Worm (Caenorhabditis elegans): ENCODE measurements around the gene cpg-23.

cpg-23 gene

ce11 chrV:19125812-19126211 lies 14.8 kb upstream of the cpg-23 start (continued):
- TF ChIP-seq F44E2.7 (GFP tag; IDR thresholded peaks at IDR 0.05) (no peak), ceh-62 (tag; optimal IDR thresholded peaks at IDR 0.05) (no peak), nhr-28 (tag; optimal IDR thresholded peaks at IDR 0.05) (peak; percentile 27), hlh-30 (tag; optimal IDR thresholded peaks at IDR 0.05; ENCODE audit: insufficient read depth) (peak; percentile 89), madf-9 (GFP tag; conservative IDR thresholded peaks at IDR 0.05) (peak; percentile 81), aha-1 (tag) (no peak), lin-15B (tag; optimal IDR thresholded peaks at IDR 0.05) (no peak), nhr-25 (tag; optimal IDR thresholded peaks at IDR 0.05; ENCODE audit: borderline replicate concordance, insufficient read depth) (peak; percentile 13), nhr-111 (GFP tag; optimal IDR thresholded peaks at IDR 0.05) (peak; percentile 62), ces-1 (GFP tag; optimal IDR thresholded peaks at IDR 0.05) (no peak), egl-43 (GFP tag; IDR thresholded peaks at IDR 0.05) (peak; percentile 95), madf-5 (GFP tag; IDR thresholded peaks at IDR 0.05) (0 out of 4 replicates have a peak, but pooled peaks have one; percentile 32 to 74), ama-1 (optimal IDR thresholded peaks at IDR 0.05) (no peak), lir-3 (tag; optimal IDR thresholded peaks at IDR 0.05) (no peak), ztf-11 (tag; optimal IDR thresholded peaks at IDR 0.05) (no peak), ztf-7 (tag; optimal IDR thresholded peaks at IDR 0.05) (no peak), skn-1 (tag; optimal IDR thresholded peaks at IDR 0.05) (no peak), R02D3.7 (tag; optimal IDR thresholded peaks at IDR 0.05) (no peak), attf-4 (tag; optimal IDR thresholded peaks at IDR 0.05) (no peak), lin-29 (GFP tag; IDR thresholded peaks at IDR 0.05) (no peak), ceh-28 (tag; optimal IDR thresholded peaks at IDR 0.05) (no peak), nhr-6 (tag; optimal IDR thresholded peaks at IDR 0.05) (no peak), zag-1 (tag; optimal IDR thresholded peaks at IDR 0.05) (no peak), zip-2 (tag; optimal IDR thresholded peaks at IDR 0.05) (no peak), daf-16 (GFP tag; optimal IDR thresholded peaks at IDR 0.05) (peak in 1 of 2 experiments; percentile 55), daf-16 (tag; optimal IDR thresholded peaks at IDR 0.05) (peak; percentile 48), mdt-29 (GFP tag; IDR thresholded peaks at IDR 0.05) (no peak), ZK546.5 (tag; optimal IDR thresholded peaks at IDR 0.05) (no peak), mdl-1 (tag; optimal IDR thresholded peaks at IDR 0.05) (peak in 1 of 2 experiments; percentile 15), fos-1 (tag; optimal IDR thresholded peaks at IDR 0.05) (no peak), mep-1 (tag; optimal IDR thresholded peaks at IDR 0.05) (peak; percentile 75), lsy-2 (tag; optimal IDR thresholded peaks at IDR 0.05) (peak in 1 of 2 experiments; percentile 65), duxl-1 (tag; optimal IDR thresholded peaks at IDR 0.05; ENCODE audit: poor library complexity) (no peak), nhr-237 (tag; optimal IDR thresholded peaks at IDR 0.05) (no peak), F10B5.3 (tag; optimal IDR thresholded peaks at IDR 0.05) (no peak), hmg-1.1 (GFP tag; IDR thresholded peaks at IDR 0.05) (peak; percentile 91), egl-27 (tag; optimal IDR thresholded peaks at IDR 0.05) (no peak), set-16 (GFP tag; IDR thresholded peaks at IDR 0.05) (peak; percentile 95), fkh-10 (GFP tag; optimal IDR thresholded peaks at IDR 0.05) (no peak), tag-97 (GFP tag; IDR thresholded peaks at IDR 0.05) (no peak), Y75B8A.6 (GFP tag; IDR thresholded peaks at IDR 0.05) (no peak), ceh-32 (tag; optimal IDR thresholded peaks at IDR 0.05; ENCODE audit: poor library complexity) (no peak), hlh-11 (tag; optimal IDR thresholded peaks at IDR 0.05) (no peak), unc-39 (tag; optimal IDR thresholded peaks at IDR 0.05) (no peak), dmd-9 (GFP tag; IDR thresholded peaks at IDR 0.05) (peak; percentile 58; the same call in 1 of the 2 replicates), mes-2 (tag; optimal IDR thresholded peaks at IDR 0.05; ENCODE audit: poor library complexity, severe bottlenecking) (peak; percentile 64), ctbp-1 (GFP tag; IDR thresholded peaks at IDR 0.05) (peak; percentile 89), T20F7.1 (GFP tag; optimal IDR thresholded peaks at IDR 0.05) (peak; percentile 78), ceh-20 (GFP tag; IDR thresholded peaks at IDR 0.05) (peak; percentile 58), dmd-6 (GFP tag; IDR thresholded peaks at IDR 0.05) (peak; percentile 73), F26F4.8 (GFP tag; conservative IDR thresholded peaks at IDR 0.05) (peak; percentile 78), cey-2 (tag; optimal IDR thresholded peaks at IDR 0.05; ENCODE audit: borderline replicate concordance, insufficient read depth) (no peak)
